Fruit fly (Drosophila melanogaster) whole organism, embryonic: Measurements from ENCODE around the gene CG6296.

Experiments
- Asciz ChIP-seq: fragments of 200-800 bp; sonication (Bioruptor generic); optimal IDR thresholded peaks from 2 replicates; lab custom pipeline; 2017; ENCODE audit warnings: missing biosample characterization, mild to moderate bottlenecking, missing genetic modification characterization, missing genetic modification reagents
- Atf6 ChIP-seq: fragments of 200-800 bp; sonication (Bioruptor generic); IDR thresholded peaks from 2 replicates; pipeline ENCODE4 v1.3.6; 2022; ENCODE audit warnings: missing biosample characterization, missing genetic modification characterization
- CG10209 ChIP-seq: fragments of 200-800 bp; sonication (Bioruptor generic); optimal IDR thresholded peaks from 3 replicates; lab custom pipeline; 2017; ENCODE audit warnings: missing biosample characterization, mild to moderate bottlenecking, missing genetic modification characterization, missing genetic modification reagents
- CG10431 ChIP-seq: fragments of 200-800 bp; sonication (Bioruptor generic); optimal IDR thresholded peaks from 3 replicates; lab custom pipeline; 2018; ENCODE audit warnings: missing biosample characterization, mild to moderate bottlenecking, missing genetic modification characterization
- CG11560 ChIP-seq: fragments of 200-800 bp; sonication (Bioruptor generic); IDR thresholded peaks from 3 replicates; pipeline ENCODE4 v1.3.6; 2022; ENCODE audit warnings: missing biosample characterization, missing genetic modification characterization
- CG12391 ChIP-seq: fragments of 200-800 bp; sonication (Bioruptor generic); optimal IDR thresholded peaks from 3 replicates; lab custom pipeline; 2018; ENCODE audit warnings: missing biosample characterization, mild to moderate bottlenecking, missing genetic modification characterization, moderate library complexity
- CG13287 ChIP-seq: fragments of 200-800 bp; sonication (Bioruptor generic); IDR thresholded peaks from 2 replicates; pipeline ENCODE4 v1.3.6; 2022; ENCODE audit warnings: missing biosample characterization, missing genetic modification characterization; ENCODE audit not compliant: partially characterized antibody
- CG15011 ChIP-seq: fragments of 200-800 bp; sonication (Bioruptor generic); optimal IDR thresholded peaks from 3 replicates; lab custom pipeline; 2018; ENCODE audit warnings: missing biosample characterization, mild to moderate bottlenecking, missing genetic modification characterization
- CG15269 ChIP-seq: fragments of 200-800 bp; sonication (Bioruptor generic); optimal IDR thresholded peaks from 2 replicates; lab custom pipeline; 2018; ENCODE audit warnings: missing biosample characterization, mild to moderate bottlenecking, missing genetic modification characterization, moderate library complexity
- CG1832 ChIP-seq: fragments of 200-800 bp; sonication (Bioruptor generic); optimal IDR thresholded peaks from 2 replicates; lab custom pipeline; 2017; ENCODE audit warnings: missing biosample characterization, mild to moderate bottlenecking, missing genetic modification characterization, inconsistent platforms
- CG18764 ChIP-seq: fragments of 200-800 bp; sonication (Bioruptor generic); optimal IDR thresholded peaks from 3 replicates; lab custom pipeline; 2016; ENCODE audit warnings: missing biosample characterization, missing genetic modification characterization
- CG2116 ChIP-seq: fragments of 200-800 bp; sonication (Bioruptor generic); optimal IDR thresholded peaks from 3 replicates; lab custom pipeline; 2018; ENCODE audit warnings: missing biosample characterization, mild to moderate bottlenecking, missing genetic modification characterization
- CG2202 ChIP-seq: fragments of 200-800 bp; sonication (Bioruptor generic); optimal IDR thresholded peaks from 2 replicates; lab custom pipeline; 2018; ENCODE audit warnings: missing biosample characterization, mild to moderate bottlenecking, missing genetic modification characterization
- CG30020 ChIP-seq: fragments of 200-800 bp; optimal IDR thresholded peaks from 2 replicates; lab custom pipeline; 2019; ENCODE audit warnings: missing biosample characterization, mild to moderate bottlenecking, missing genetic modification characterization, moderate library complexity
- CG4854 ChIP-seq: fragments of 200-800 bp; sonication (Bioruptor generic); optimal IDR thresholded peaks from 2 replicates; lab custom pipeline; 2016; ENCODE audit warnings: missing biosample characterization, missing genetic modification characterization, inconsistent platforms
- CG5180 ChIP-seq: fragments of 200-800 bp; sonication (Bioruptor generic); optimal IDR thresholded peaks from 3 replicates; lab custom pipeline; 2017; ENCODE audit warnings: missing biosample characterization, missing genetic modification characterization, mild to moderate bottlenecking, moderate library complexity, missing genetic modification reagents
- CG6791 ChIP-seq: fragments of 200-800 bp; sonication (Bioruptor generic); IDR thresholded peaks from 3 replicates; pipeline ENCODE4 v1.3.6; 2022; ENCODE audit warnings: missing biosample characterization, missing genetic modification characterization; ENCODE audit not compliant: partially characterized antibody
- CG7839 ChIP-seq: fragments of 200-800 bp; sonication (Bioruptor generic); optimal IDR thresholded peaks from 3 replicates; lab custom pipeline; 2018; ENCODE audit warnings: missing biosample characterization, mild to moderate bottlenecking, missing genetic modification characterization, moderate library complexity
- CG8924 ChIP-seq: fragments of 200-800 bp; optimal IDR thresholded peaks from 3 replicates; lab custom pipeline; 2019; ENCODE audit warnings: missing biosample characterization, mild to moderate bottlenecking, missing genetic modification characterization, moderate library complexity
- CG8944 ChIP-seq: fragments of 200-800 bp; sonication (Bioruptor generic); optimal IDR thresholded peaks from 3 replicates; lab custom pipeline; 2016; ENCODE audit warnings: missing biosample characterization, missing genetic modification characterization
- CG9609 ChIP-seq: fragments of 200-800 bp; sonication (Bioruptor generic); optimal IDR thresholded peaks from 3 replicates; lab custom pipeline; 2016; ENCODE audit warnings: missing biosample characterization, missing genetic modification characterization
- CG9727 ChIP-seq: fragments of 200-800 bp; sonication (Bioruptor generic); optimal IDR thresholded peaks from 3 replicates; lab custom pipeline; 2017; ENCODE audit warnings: missing biosample characterization, mild to moderate bottlenecking, missing genetic modification characterization
- Dbx ChIP-seq: fragments of 200-800 bp; sonication (Bioruptor generic); IDR thresholded peaks from 3 replicates; pipeline ENCODE4 v1.3.6; 2022; ENCODE audit warnings: missing biosample characterization, missing genetic modification characterization
- Deaf1 ChIP-seq: fragments of 200-800 bp; optimal IDR thresholded peaks from 3 replicates; lab custom pipeline; 2019; ENCODE audit warnings: missing biosample characterization, mild to moderate bottlenecking, missing genetic modification characterization, moderate library complexity
- Dfd ChIP-seq, 2 experiments: fragments of >200 bp; optimal IDR thresholded peaks; 2 replicates each; lab custom pipeline; 2017; ENCODE audit warnings: missing biosample characterization in 2 of 2, missing genetic modification characterization in 2 of 2
- ERR ChIP-seq: fragments of 200-800 bp; sonication (Bioruptor generic); optimal IDR thresholded peaks from 2 replicates; lab custom pipeline; 2016; ENCODE audit warnings: missing biosample characterization, missing genetic modification characterization
- GATAe ChIP-seq: fragments of 200-800 bp; sonication (Bioruptor generic); conservative IDR thresholded peaks from 2 replicates; pipeline ENCODE4 v1.3.6; 2022; ENCODE audit warnings: missing biosample characterization, missing genetic modification characterization
- HLH3B ChIP-seq: fragments of 200-800 bp; sonication (Bioruptor generic); IDR thresholded peaks from 2 replicates; pipeline ENCODE4 v1.3.6; 2022; ENCODE audit warnings: missing biosample characterization, missing genetic modification characterization
- Hr78 ChIP-seq, 2 experiments: fragments of 200-800 bp in 1 of 2; fragments of >200 bp in 1 of 2; sonication (Bioruptor generic) in 1 of 2; optimal IDR thresholded peaks; 2 replicates each; lab custom pipeline; 2017 to 2019; ENCODE audit warnings: missing biosample characterization in 2 of 2, missing genetic modification characterization in 2 of 2, mild to moderate bottlenecking in 1 of 2, moderate library complexity in 1 of 2
- Jarid2 ChIP-seq: fragments of 200-800 bp; sonication (Bioruptor generic); optimal IDR thresholded peaks from 3 replicates; lab custom pipeline; 2017; ENCODE audit warnings: mild to moderate bottlenecking, missing biosample characterization, missing genetic modification reagents, missing genetic modification characterization
- Lpt ChIP-seq: fragments of >200 bp; optimal IDR thresholded peaks from 2 replicates; lab custom pipeline; 2018; ENCODE audit warnings: missing biosample characterization, missing genetic modification characterization
- Mad ChIP-seq: fragments of 200-800 bp; sonication (Bioruptor generic); optimal IDR thresholded peaks from 2 replicates; lab custom pipeline; 2016; ENCODE audit warnings: missing biosample characterization, missing genetic modification characterization
- Meics ChIP-seq: fragments of 200-800 bp; sonication (Bioruptor generic); optimal IDR thresholded peaks from 2 replicates; lab custom pipeline; 2017; ENCODE audit warnings: missing biosample characterization, mild to moderate bottlenecking, missing genetic modification characterization
- NC2α ChIP-seq: fragments of 200-800 bp; sonication (Bioruptor generic); optimal IDR thresholded peaks from 2 replicates; lab custom pipeline; 2016; ENCODE audit warnings: missing biosample characterization, missing genetic modification characterization
- NFAT ChIP-seq: fragments of 200-800 bp; sonication (Bioruptor generic); IDR thresholded peaks from 2 replicates; pipeline ENCODE4 v1.3.6; 2022; ENCODE audit warnings: missing biosample characterization, missing genetic modification characterization
- NK7.1 ChIP-seq: fragments of 200-800 bp; sonication (Bioruptor generic); optimal IDR thresholded peaks from 3 replicates; lab custom pipeline; 2016; ENCODE audit warnings: missing biosample characterization, missing genetic modification characterization
- Nf-YA ChIP-seq: fragments of 200-800 bp; sonication (Bioruptor generic); IDR thresholded peaks from 2 replicates; pipeline ENCODE4 v1.3.6; 2022; ENCODE audit warnings: missing biosample characterization, missing genetic modification characterization
- Pdp1 ChIP-seq, 2 experiments: fragments of 200-800 bp; sonication (Bioruptor generic); optimal IDR thresholded peaks; 3 replicates each; lab custom pipeline; 2016; ENCODE audit warnings: missing biosample characterization in 2 of 2, missing genetic modification characterization in 2 of 2, mild to moderate bottlenecking in 1 of 2, moderate library complexity in 1 of 2
- Sry-δ ChIP-seq: fragments of 200-800 bp; sonication (Bioruptor generic); optimal IDR thresholded peaks from 2 replicates; lab custom pipeline; 2016; ENCODE audit warnings: missing biosample characterization, missing genetic modification characterization
- Vsx1 ChIP-seq: fragments of 200-800 bp; sonication (Bioruptor generic); optimal IDR thresholded peaks from 2 replicates; lab custom pipeline; 2017; ENCODE audit warnings: missing biosample characterization, mild to moderate bottlenecking, missing genetic modification characterization, missing genetic modification reagents
- chm ChIP-seq: fragments of 200-800 bp; sonication (Bioruptor generic); IDR thresholded peaks from 2 replicates; pipeline ENCODE4 v1.3.6; 2022; ENCODE audit warnings: missing biosample characterization, missing genetic modification characterization
- dati ChIP-seq: fragments of 200-800 bp; sonication (Bioruptor generic); IDR thresholded peaks from 2 replicates; pipeline ENCODE4 v1.3.6; 2022; ENCODE audit warnings: missing biosample characterization, missing genetic modification characterization
- dysf ChIP-seq: fragments of 200-800 bp; sonication (Bioruptor generic); IDR thresholded peaks from 3 replicates; pipeline ENCODE4 v1.3.6; 2022; ENCODE audit warnings: missing biosample characterization, missing genetic modification characterization
- fu2 ChIP-seq: fragments of 200-800 bp; sonication (Bioruptor generic); optimal IDR thresholded peaks from 2 replicates; lab custom pipeline; 2016; ENCODE audit warnings: missing biosample characterization, missing genetic modification characterization
- gce ChIP-seq: fragments of 200-800 bp; sonication (Bioruptor generic); IDR thresholded peaks from 3 replicates; pipeline ENCODE4 v1.3.6; 2022; ENCODE audit warnings: missing biosample characterization, missing genetic modification characterization
- ham ChIP-seq: fragments of 200-800 bp; sonication (Bioruptor generic); IDR thresholded peaks from 2 replicates; pipeline ENCODE4 v1.3.6; 2022; ENCODE audit warnings: missing biosample characterization, missing genetic modification characterization
- inv ChIP-seq: fragments of 200-800 bp; sonication (Bioruptor generic); IDR thresholded peaks from 2 replicates; pipeline ENCODE4 v1.3.6; 2022; ENCODE audit warnings: missing biosample characterization, missing genetic modification characterization; ENCODE audit not compliant: partially characterized antibody
- shn ChIP-seq: fragments of 200-800 bp; sonication (Bioruptor generic); optimal IDR thresholded peaks from 3 replicates; lab custom pipeline; 2016; ENCODE audit warnings: missing biosample characterization, missing genetic modification characterization
- sob ChIP-seq: fragments of 200-800 bp; sonication (Bioruptor generic); IDR thresholded peaks from 2 replicates; pipeline ENCODE4 v1.3.6; 2022; ENCODE audit warnings: missing biosample characterization, missing genetic modification characterization
- toy ChIP-seq: fragments of 200-800 bp; sonication (Bioruptor generic); IDR thresholded peaks from 2 replicates; pipeline ENCODE4 v1.3.6; 2022; ENCODE audit warnings: missing biosample characterization, missing genetic modification characterization

Gene CG6296

dm6 chr3R:26968823-26969638, 36.2 kb downstream of the CG6296 start (continued):
- TF ChIP-seq ERR (GFP tag; lab: Kevin White, UChicago) (no peak), CG30020 (tag; lab: Kevin White, UChicago) (no peak), CG4854 (GFP tag; lab: Kevin White, UChicago) (no peak), CG2116 (no peak), Atf6 (GFP tag; lab: Robert Waterston, UW) (0 out of 2 replicates have a peak, but pooled peaks have one; percentile 32), NK7.1 (GFP tag; lab: Kevin White, UChicago) (no peak), sob (GFP tag; lab: Robert Waterston, UW) (no peak), Asciz (no peak), CG5180 (GFP tag; lab: Kevin White, UChicago) (no peak), fu2 (GFP tag; lab: Kevin White, UChicago) (no peak), CG8944 (GFP tag; lab: Kevin White, UChicago) (no peak), NFAT (GFP tag; lab: Robert Waterston, UW) (no peak), chm (no peak), Nf-YA (no peak), CG6791 (GFP tag; lab: Robert Waterston, UW) (no peak), CG7839 (tag; lab: Kevin White, UChicago) (peak; percentile 37), HLH3B (no peak), CG10209 (GFP tag; lab: Kevin White, UChicago) (no peak), CG10431 (GFP tag; lab: Kevin White, UChicago) (peak; percentile 10), gce (no peak), ham (GFP tag; lab: Robert Waterston, UW) (no peak), Jarid2 (no peak), CG1832 (GFP tag; lab: Kevin White, UChicago) (no peak), dysf (GFP tag; lab: Robert Waterston, UW) (no peak), Hr78 (GFP tag; optimal IDR thresholded peaks at IDR 0.05; lab: Kevin White, UChicago) (peak in 1 of 2 experiments; percentile 15), NC2α (GFP tag; lab: Kevin White, UChicago) (no peak), CG18764 (GFP tag; lab: Kevin White, UChicago) (no peak), CG15269 (tag; lab: Kevin White, UChicago) (peak; percentile 36), CG13287 (GFP tag; lab: Robert Waterston, UW) (no peak), CG12391 (peak; percentile 58), shn (GFP tag; lab: Kevin White, UChicago) (no peak), CG2202 (tag; lab: Kevin White, UChicago) (no peak), CG11560 (tag; lab: Robert Waterston, UW) (no peak), Vsx1 (GFP tag; lab: Kevin White, UChicago) (peak; percentile 49), inv (GFP tag; lab: Robert Waterston, UW) (no peak), CG9609 (GFP tag; lab: Kevin White, UChicago) (no peak), Lpt (GFP tag; lab: Kevin White, UChicago) (no peak), Dfd (GFP tag; optimal IDR thresholded peaks at IDR 0.05; lab: Kevin White, UChicago) (no peak), dati (GFP tag; lab: Robert Waterston, UW) (no peak), Deaf1 (no peak), Pdp1 (GFP tag; optimal IDR thresholded peaks at IDR 0.05; lab: Kevin White, UChicago) (peak in 1 of 2 experiments; percentile 86), toy (no peak), Mad (GFP tag; lab: Kevin White, UChicago) (no peak), GATAe (GFP tag; lab: Robert Waterston, UW) (no peak; the same call in 1 of the 2 replicates), Dbx (GFP tag; lab: Robert Waterston, UW) (no peak), CG8924 (tag; lab: Kevin White, UChicago) (peak; percentile 33), CG9727 (no peak), Meics (GFP tag; lab: Kevin White, UChicago) (no peak), CG15011 (GFP tag; lab: Kevin White, UChicago) (no peak), Sry-δ (GFP tag; lab: Kevin White, UChicago) (no peak)
